Worm (Caenorhabditis elegans) whole organism, dauer: ENCODE measurements around the gene F09B12.3.

Experiments used
- unc-62 ChIP-seq: sonication (generic microtip); optimal IDR thresholded peaks from 2 replicates; lab custom pipeline; 2017; ENCODE audit warnings: missing biosample characterization, missing genetic modification reagents, missing genetic modification characterization

Gene F09B12.3

DNA sequence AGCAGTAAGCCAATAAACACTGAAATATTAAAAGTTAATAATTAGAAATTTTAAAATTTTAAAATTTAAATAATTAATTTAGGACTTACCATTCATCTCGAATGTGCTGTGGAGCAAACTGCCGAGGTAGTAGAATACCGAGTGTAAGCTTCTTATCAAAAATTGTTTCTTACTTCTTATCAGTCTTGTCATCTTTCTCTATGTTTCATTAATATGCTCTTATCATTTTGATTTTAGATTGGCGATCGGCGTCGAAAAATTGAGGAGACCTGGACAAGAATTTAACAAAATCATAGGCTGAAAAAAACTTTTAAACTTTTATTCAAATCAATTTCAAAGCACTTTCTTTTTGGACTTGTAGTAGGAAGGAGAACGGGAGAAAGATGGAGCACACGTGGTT lies at the start of gene F09B12.3:
Gene F09B12.3 (minus strand): TSS at position 192 of the 400 bp plus-strand sequence.
- TF ChIP-seq unc-62 (GFP tag; lab: Kevin White, UChicago), result no peak

DNA sequence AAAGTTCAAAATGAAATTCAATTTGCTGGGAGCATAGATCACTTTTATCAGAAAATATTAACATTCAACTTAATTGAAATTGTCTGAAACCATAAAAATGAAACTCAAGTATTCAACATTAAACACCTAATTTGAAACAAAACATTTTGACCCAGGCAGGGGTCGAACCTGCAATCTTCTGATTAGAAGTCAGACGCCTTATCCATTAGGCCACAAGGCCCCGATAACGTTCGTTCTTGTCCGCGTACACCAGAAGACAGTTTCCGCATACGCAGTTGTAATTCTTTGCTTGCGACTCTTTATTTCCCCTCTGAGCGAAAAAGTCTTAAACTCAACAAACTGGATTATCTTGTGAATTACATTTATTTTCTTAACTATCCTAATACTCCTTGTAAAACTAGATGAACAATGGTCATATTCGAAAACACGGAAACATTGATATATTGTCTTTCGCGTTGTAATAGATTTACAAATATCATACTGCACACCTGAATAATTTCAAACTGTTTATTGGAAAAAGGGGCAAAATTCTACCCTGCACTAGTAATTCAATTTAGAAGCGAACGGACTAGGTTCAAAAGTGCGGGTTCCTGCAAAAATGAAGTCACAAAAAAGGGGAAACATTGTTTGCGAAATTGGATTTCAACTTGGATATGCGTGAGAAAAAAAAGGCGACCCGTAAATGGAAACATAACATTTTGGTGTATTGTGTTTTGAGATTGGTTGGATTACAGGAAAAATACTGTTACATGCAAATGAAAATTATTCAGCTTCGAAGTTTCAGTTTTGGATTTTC lies 48.9 kb upstream of the F09B12.3 start:
- TF ChIP-seq unc-62 (GFP tag; lab: Kevin White, UChicago), result no peak

DNA sequence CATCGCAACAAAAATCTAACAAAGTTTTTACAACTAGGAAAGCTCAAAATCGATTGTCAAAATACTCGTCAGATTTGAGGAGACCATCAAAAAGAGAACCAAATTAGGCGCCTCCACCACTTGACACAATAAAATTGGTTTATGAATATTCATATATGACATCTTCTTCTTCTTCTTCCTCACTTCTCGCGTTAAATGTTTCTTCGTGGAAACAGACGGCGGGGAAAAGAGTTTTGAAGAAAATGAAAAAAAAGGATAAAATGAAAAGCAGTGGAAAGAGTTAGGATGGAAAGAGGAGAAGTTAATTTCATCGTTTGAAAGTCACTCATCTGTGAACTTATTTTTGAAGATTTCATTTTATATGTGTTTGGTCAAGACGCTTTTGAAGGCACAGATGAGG lies 37.2 kb upstream of the F09B12.3 start:
- no peak for TF ChIP-seq unc-62 (GFP tag; lab: Kevin White, UChicago)

DNA sequence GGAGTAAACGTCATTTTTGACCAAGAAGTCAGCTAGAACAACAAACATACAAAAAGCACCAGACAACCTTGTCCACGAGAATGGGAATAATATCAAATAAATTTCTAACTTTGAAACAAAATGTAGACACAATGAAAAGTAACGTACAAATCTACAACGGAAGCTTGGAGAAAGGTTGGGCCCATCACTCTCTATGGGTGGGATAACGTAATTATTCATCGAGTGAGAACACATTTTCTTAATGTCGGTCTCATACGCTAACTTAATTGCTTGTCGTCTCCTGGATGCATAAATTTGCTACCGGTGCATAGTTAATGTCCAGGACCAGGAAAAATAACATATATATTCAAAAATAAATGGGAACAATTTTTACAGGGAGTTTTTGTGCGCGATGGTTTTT lies 35.4 kb upstream of the F09B12.3 start:
- no peak for TF ChIP-seq unc-62 (GFP tag; lab: Kevin White, UChicago)

DNA sequence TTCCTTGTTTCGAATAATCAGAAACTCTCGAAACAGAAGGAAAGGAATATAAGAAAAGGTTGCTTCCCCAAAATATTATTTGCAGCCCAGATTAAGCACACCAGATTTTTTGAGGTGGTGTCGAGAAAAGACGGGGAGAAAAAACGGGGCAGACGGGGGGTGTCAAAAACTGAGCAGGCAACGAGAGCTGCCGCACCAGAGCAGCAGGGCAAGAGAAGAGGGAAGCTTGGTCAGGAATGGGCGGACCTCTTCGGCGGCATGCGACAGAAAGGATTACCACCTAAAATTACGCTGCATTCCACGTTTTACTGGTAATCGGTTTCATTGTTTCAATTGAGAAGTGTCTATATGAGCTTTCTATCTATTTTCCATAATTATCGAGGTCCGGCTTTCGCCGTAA lies 34.3 kb upstream of the F09B12.3 start:
- TF ChIP-seq unc-62 (GFP tag; lab: Kevin White, UChicago), result no peak

DNA sequence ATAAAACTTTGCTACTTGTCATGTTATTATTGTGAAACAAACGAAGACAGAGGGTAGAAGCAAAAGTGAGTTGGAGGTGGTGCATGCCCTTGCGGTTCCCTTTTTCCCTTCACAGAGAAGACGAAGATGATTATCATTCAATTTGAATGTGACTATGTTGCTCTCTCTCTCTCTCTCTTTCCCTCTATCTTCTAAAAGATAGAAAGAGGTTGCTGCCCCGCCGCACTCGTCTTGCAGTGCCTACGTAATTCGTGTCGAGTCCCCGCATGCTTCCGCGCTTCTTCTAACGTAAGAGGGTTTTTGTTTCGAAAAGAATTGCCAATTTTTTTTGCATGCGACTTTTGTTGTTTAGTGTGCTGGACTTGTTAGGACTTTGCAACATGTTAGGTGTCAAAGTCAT lies 30.4 kb upstream of the F09B12.3 start:
- no peak for TF ChIP-seq unc-62 (GFP tag; lab: Kevin White, UChicago)

DNA sequence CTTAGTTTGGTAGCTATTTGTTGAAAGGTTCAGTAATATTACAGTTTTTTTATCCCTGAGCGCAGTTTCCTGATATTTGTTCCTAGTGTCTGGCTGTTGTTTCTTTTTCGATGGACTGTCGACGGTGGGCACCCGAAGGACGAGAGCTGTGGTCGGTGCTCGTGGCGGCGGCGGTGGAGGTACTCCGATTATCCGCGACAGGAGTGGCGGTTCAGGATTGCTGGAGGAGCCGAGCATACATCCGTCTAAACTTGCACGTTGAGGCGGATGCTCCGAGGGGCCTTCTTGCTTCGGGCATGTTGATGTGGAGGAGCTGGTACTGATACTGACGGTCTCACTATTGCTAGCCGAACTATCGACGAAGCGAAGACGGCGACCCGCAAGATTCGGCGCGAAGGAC lies 29.6 kb upstream of the F09B12.3 start:
- no peak for TF ChIP-seq unc-62 (GFP tag; lab: Kevin White, UChicago)

DNA sequence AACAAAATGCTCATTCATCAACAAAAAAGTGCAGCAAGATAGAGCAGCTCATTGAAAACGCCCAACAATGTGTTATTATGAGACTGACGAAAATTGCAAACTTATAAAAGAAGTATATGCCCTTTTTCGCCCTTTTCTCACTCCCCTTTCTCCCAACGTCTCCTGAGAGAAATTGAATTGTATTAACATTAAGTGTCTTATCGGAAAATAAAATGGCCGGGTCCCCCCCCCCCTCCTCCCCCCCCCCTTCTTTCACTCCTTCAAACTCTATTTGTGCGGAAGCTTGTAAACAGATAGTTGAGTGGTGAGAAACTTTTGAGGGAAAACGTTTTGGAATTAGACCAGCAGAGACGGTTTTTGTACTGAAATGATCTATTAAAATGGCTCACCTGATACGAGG lies 29.0 kb upstream of the F09B12.3 start:
- TF ChIP-seq unc-62 (GFP tag; lab: Kevin White, UChicago), result no peak

DNA sequence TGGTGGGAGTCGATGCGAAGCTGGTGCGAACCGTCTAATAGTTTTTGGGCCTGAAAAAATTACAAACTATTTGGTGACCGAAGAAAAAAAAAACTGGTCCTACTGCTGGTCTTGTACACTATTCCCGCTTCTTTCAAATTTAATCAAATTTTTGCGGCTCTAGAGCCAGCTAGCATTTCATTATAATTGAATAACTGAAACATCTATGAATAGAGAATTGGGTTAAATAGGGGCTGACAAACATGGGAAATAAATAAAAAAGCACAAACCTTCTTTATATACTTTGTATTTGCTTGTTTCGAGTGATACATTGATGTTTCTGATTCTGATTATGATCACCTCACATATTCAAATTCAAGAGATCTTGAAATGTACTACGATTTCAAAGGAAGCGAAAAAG lies 27.4 kb upstream of the F09B12.3 start:
- no peak for TF ChIP-seq unc-62 (GFP tag; lab: Kevin White, UChicago)

DNA sequence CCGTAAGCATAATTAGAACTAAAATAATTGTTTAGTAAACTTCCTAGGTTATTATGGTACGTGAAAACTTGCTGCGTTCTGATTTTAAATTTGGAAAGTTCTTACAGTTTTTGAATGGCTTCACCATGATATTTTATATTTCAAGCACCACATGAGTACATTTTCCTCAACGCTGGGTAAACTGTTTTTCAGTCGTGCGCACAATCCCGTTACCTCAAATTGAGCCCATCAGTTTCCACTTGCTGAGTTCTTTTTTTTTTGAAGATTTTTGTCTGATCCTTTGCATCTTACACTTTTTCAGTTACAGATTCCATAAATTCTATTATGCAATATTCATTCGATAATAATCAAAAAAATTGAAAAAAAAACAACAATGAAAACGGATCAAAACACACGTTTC lies 22.8 kb upstream of the F09B12.3 start:
- no peak for TF ChIP-seq unc-62 (GFP tag; lab: Kevin White, UChicago)

DNA sequence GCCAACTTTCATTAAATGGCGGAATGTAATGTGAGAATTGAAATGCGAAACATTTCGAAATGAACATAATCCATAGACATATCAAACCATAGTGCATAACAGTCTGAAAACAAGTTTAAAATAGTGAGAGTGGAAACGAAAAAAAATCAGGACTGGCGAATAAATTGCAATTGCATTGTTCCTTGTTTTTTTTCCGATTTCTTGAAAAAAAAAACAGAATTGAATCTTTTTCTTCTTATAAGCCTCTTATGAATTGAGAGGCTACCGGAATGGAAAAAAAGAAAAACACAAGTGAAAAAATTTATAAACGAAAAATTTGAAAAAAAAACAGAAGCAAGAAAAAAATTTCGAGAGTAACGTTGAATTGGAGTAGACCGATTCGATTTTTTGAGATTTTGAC lies 18.8 kb upstream of the F09B12.3 start, which contains the start of gene R07D5.2:
Gene R07D5.2 (minus strand): TSS at position 101 of the 400 bp plus-strand sequence.
- TF ChIP-seq unc-62 (GFP tag; lab: Kevin White, UChicago), result no peak

DNA sequence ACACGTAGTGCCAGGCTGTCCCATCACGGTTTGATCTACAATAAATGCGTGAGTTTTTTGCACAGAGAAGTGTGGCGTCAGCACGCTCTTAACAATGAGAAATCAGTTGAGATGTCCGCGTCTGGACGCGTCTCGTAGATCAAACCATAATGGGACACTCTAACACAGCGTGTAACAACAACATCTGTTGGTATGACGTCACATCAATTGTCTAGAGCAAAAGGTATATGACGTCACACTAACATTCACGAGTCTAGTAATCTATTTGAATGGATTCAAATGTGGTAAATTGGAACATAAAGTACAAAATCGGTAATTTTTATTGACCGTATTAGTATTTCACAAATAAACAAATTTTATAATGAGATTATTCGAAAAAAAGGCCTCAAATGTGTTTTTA lies 18.0 kb upstream of the F09B12.3 start:
- no peak for TF ChIP-seq unc-62 (GFP tag; lab: Kevin White, UChicago)

DNA sequence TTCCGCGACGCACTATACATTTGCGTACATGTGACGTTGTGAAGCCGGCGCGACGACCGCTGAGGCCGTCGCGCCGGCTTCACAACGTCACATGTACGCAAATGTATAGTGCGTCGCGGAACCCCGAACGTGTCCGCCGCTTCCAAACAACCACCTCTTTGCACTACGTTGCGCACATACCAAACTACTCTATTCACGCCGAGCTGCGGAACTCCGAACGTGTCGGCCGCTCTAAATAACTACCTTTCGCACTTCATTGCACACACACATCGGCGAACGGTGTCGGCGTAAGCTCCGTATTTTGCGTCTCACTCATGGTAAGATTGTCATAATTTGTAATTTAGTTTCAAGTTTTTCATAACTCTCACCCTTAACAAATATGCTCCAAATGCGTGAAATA lies 14.4 kb upstream of the F09B12.3 start:
- no peak for TF ChIP-seq unc-62 (GFP tag; lab: Kevin White, UChicago)

DNA sequence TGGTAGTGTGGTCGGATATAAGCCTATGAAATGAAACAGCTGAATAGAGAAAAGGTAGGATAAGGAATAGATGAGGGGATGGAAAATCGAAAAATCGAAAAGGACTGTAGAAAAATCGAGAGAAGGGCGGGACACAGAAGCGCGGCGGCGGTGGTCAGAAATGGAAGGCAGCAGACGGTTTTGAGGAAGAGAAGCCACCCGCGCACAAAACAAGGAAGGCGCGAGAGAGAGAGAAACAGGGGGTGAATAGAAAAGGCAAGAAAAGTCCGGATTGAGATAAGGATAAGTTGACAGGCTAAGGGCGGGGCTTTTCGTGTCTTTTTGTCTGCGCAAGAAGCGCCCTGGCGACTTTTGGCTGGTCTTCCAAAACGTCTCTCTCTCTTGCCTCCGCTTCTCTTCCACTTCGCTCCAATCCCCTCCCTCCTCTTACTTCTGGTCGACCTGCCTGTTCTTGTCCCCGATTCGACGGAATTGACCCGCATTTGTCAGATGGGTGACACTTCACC lies 10.0 kb upstream of the F09B12.3 start, which contains the start of gene mlt-9:
Gene mlt-9 (minus strand): TSS at position 51 of the 506 bp plus-strand sequence.
- TF ChIP-seq unc-62 (GFP tag; lab: Kevin White, UChicago), result no peak

DNA sequence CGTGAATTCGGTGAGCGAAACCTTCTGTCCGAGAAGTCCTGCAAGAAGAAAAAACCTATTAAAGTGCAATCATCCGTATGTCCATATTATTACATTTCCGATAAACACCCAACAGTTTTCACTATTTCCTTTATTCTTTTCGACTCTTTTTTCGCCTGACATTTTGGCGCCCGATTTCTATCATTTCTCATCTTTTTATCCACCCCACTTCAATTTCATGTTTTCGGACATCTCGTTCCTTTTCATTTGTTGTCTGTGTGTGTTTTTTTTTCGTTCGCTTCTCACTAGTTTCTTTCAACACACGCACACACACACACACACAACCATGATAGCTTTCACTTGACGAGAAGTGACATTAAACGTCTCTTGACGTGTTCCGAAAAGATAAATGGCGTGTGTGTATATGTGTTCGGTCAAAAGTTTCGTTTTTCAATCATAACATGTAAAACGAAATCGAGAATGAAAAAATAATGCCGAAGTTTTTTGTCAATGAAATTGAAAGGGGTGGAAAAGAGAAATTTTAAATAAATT lies 7.3 kb upstream of the F09B12.3 start:
- no peak for TF ChIP-seq unc-62 (GFP tag; lab: Kevin White, UChicago)

DNA sequence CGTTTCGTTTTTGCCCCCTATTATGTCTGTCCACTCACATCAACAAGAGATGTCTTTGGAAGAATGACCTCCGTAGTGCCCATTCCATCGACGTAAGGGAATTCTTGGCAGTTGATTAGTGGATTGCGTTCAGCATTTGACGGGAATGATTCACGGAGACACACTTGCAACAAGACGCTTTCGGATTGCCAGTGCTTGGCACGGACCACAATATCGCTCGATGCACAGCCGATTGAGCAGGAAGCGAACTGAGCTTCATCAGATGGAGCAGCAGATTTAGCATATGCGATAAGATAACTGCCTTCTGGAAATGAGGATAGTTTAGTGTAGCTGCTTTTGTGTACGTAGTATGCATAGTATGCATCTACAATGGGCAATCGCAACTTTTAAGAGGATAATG lies 5.7 kb upstream of the F09B12.3 start:
- TF ChIP-seq unc-62 (GFP tag; lab: Kevin White, UChicago), result no peak
